Worm (Caenorhabditis elegans): Measurements from ENCODE around the gene vps-50.

The vps-50 gene

ce11 chrIII:10906325-10906724, 37.3 kb downstream of the vps-50 start:
- TF ChIP-seq nhr-25 (tag; optimal IDR thresholded peaks at IDR 0.05) (peak; percentile 54), sem-4 (tag; optimal IDR thresholded peaks at IDR 0.05) (no peak), sma-3 (GFP tag; optimal IDR thresholded peaks at IDR 0.05) (no peak), alr-1 (tag; optimal IDR thresholded peaks at IDR 0.05) (no peak), unc-55 (GFP tag; optimal IDR thresholded peaks at IDR 0.05) (peak; percentile 22), C34F6.9 (tag; optimal IDR thresholded peaks at IDR 0.05) (peak; percentile 18), F13H6.1 (tag; optimal IDR thresholded peaks at IDR 0.05) (no peak), mdl-1 (tag; optimal IDR thresholded peaks at IDR 0.05) (no peak), ztf-4 (tag; optimal IDR thresholded peaks at IDR 0.05) (no peak), nhr-237 (tag; optimal IDR thresholded peaks at IDR 0.05) (no peak), nhr-129 (tag; optimal IDR thresholded peaks at IDR 0.05) (peak; percentile 5), ztf-11 (tag; optimal IDR thresholded peaks at IDR 0.05) (no peak)

- peak; percentile 83 for TF ChIP-seq gmeb-1 (tag; optimal IDR thresholded peaks at IDR 0.05)
- peak; percentile 93 for TF ChIP-seq nhr-25 (tag; optimal IDR thresholded peaks at IDR 0.05)
- peak; percentile 62 for TF ChIP-seq mab-5 (tag; optimal IDR thresholded peaks at IDR 0.05)
- no peak for TF ChIP-seq unc-55 (GFP tag; optimal IDR thresholded peaks at IDR 0.05)
Observed at ce11 chrIII:10907678-10908217, 38.8 kb downstream of the vps-50 start.

ce11 chrIII:10908543-10908942, 39.5 kb downstream of the vps-50 start:
- TF ChIP-seq Y55F3AM.14 (GFP tag; optimal IDR thresholded peaks at IDR 0.05) (no peak), lsy-2 (tag; optimal IDR thresholded peaks at IDR 0.05) (no peak), skn-1 (tag; optimal IDR thresholded peaks at IDR 0.05) (no peak), F13H6.1 (tag; optimal IDR thresholded peaks at IDR 0.05) (no peak), gmeb-1 (tag; optimal IDR thresholded peaks at IDR 0.05) (peak; percentile 43), fos-1 (tag; optimal IDR thresholded peaks at IDR 0.05) (no peak), dmd-4 (tag; optimal IDR thresholded peaks at IDR 0.05) (no peak), nhr-25 (tag; optimal IDR thresholded peaks at IDR 0.05) (peak; percentile 95), ama-1 (optimal IDR thresholded peaks at IDR 0.05) (no peak), ztf-4 (tag; optimal IDR thresholded peaks at IDR 0.05) (no peak), elt-3 (tag; optimal IDR thresholded peaks at IDR 0.05) (no peak), C34F6.9 (tag; optimal IDR thresholded peaks at IDR 0.05) (no peak)

- TF ChIP-seq nhr-77 (tag; optimal IDR thresholded peaks at IDR 0.05), result no peak
- no peak for TF ChIP-seq peb-1 (tag; optimal IDR thresholded peaks at IDR 0.05)
- TF ChIP-seq snpc-4 (tag; optimal IDR thresholded peaks at IDR 0.05), result no peak
- TF ChIP-seq fos-1 (tag; optimal IDR thresholded peaks at IDR 0.05), result no peak
- no peak for TF ChIP-seq nhr-25 (tag; optimal IDR thresholded peaks at IDR 0.05)
- TF ChIP-seq crh-2 (tag; optimal IDR thresholded peaks at IDR 0.05), result no peak
- TF ChIP-seq skn-1 (tag; optimal IDR thresholded peaks at IDR 0.05), result no peak
- no peak for TF ChIP-seq alr-1 (tag; optimal IDR thresholded peaks at IDR 0.05)
- no peak for TF ChIP-seq R02D3.7 (tag; optimal IDR thresholded peaks at IDR 0.05)
- TF ChIP-seq mdl-1 (tag; optimal IDR thresholded peaks at IDR 0.05), result no peak
- no peak for TF ChIP-seq nhr-12 (tag; optimal IDR thresholded peaks at IDR 0.05)
Observed at ce11 chrIII:10909166-10909565, 40.2 kb downstream of the vps-50 start.

- TF ChIP-seq nhr-10 (tag; optimal IDR thresholded peaks at IDR 0.05) (no peak), unc-55 (GFP tag; optimal IDR thresholded peaks at IDR 0.05) (no peak), peb-1 (tag; optimal IDR thresholded peaks at IDR 0.05) (no peak), egl-27 (tag; optimal IDR thresholded peaks at IDR 0.05) (no peak), nhr-12 (tag; optimal IDR thresholded peaks at IDR 0.05) (no peak), alr-1 (tag; optimal IDR thresholded peaks at IDR 0.05) (no peak), mbf-1 (tag; optimal IDR thresholded peaks at IDR 0.05) (no peak), nhr-11 (tag; optimal IDR thresholded peaks at IDR 0.05) (no peak), snpc-4 (tag; optimal IDR thresholded peaks at IDR 0.05) (no peak), sma-9 (GFP tag; optimal IDR thresholded peaks at IDR 0.05) (no peak), sma-9 (tag; optimal IDR thresholded peaks at IDR 0.05) (no peak)
Observed at ce11 chrIII:10911160-10911559, 42.2 kb downstream of the vps-50 start, which contains the start of gene cut-6. cut-6 (plus strand) TSS chrIII:10911460.

ce11 chrIII:10914971-10915370, 46.0 kb downstream of the vps-50 start:
- no peak for TF ChIP-seq mbf-1 (tag; optimal IDR thresholded peaks at IDR 0.05)
- no peak for TF ChIP-seq egl-27 (tag; optimal IDR thresholded peaks at IDR 0.05)
- TF ChIP-seq elt-3 (tag; optimal IDR thresholded peaks at IDR 0.05), result no peak
- no peak for TF ChIP-seq C34F6.9 (tag; optimal IDR thresholded peaks at IDR 0.05)
- no peak for TF ChIP-seq nhr-25 (tag; optimal IDR thresholded peaks at IDR 0.05)

All from whole organism, L2 larva.